Worm (Caenorhabditis elegans): Measurements from ENCODE around the gene C06B8.2.

DNA sequence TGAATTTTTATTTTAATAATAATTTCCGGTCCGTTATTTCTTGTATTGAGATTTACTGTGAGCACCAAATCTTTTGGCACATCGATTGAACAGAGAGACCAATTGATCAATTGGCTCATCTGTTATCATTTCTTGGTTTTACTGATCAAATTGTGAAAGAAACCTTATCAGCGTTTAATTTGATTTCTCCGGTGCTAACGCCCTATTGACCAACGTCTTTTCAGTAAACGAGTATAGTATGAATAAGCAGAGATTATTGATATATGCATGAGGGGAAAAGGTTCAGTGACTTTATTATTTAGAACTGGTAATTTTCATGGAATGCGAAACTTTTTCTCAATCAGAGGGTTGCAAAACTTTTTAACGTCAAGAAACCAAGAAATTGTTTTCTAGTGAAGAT, 558 bp upstream of the C06B8.2 start:
- no peak for TF ChIP-seq fkh-10 (GFP tag; optimal IDR thresholded peaks at IDR 0.05)
- no peak for TF ChIP-seq tbx-2 (tag; optimal IDR thresholded peaks at IDR 0.05)
- TF ChIP-seq ceh-8 (GFP tag; optimal IDR thresholded peaks at IDR 0.05) = no peak
- no peak for TF ChIP-seq fos-1 (tag; optimal IDR thresholded peaks at IDR 0.05)
- no peak for TF ChIP-seq sup-37 (GFP tag; optimal IDR thresholded peaks at IDR 0.05)
- TF ChIP-seq ama-1 (optimal IDR thresholded peaks at IDR 0.05) = no peak
- no peak for TF ChIP-seq nhr-71 (tag; optimal IDR thresholded peaks at IDR 0.05)
- TF ChIP-seq elt-2 (tag; optimal IDR thresholded peaks at IDR 0.05) = no peak
- TF ChIP-seq snu-23 (GFP tag; optimal IDR thresholded peaks at IDR 0.05) = no peak
- no peak for TF ChIP-seq ceh-82 (tag; optimal IDR thresholded peaks at IDR 0.05)
- TF ChIP-seq efl-1 (optimal IDR thresholded peaks at IDR 0.05) = no peak
- no peak for TF ChIP-seq efl-1 (GFP tag; optimal IDR thresholded peaks at IDR 0.05 in 1 of 2)
- TF ChIP-seq mab-9 (GFP tag; IDR thresholded peaks at IDR 0.05) = no peak
- TF ChIP-seq pqm-1 (tag; optimal IDR thresholded peaks at IDR 0.05) = no peak
